Worm (Caenorhabditis elegans): ENCODE results near the gene col-177.
A peak's percentile ranks its signal among the peaks of the same experiment; 100 is the strongest.

The col-177 gene

DNA sequence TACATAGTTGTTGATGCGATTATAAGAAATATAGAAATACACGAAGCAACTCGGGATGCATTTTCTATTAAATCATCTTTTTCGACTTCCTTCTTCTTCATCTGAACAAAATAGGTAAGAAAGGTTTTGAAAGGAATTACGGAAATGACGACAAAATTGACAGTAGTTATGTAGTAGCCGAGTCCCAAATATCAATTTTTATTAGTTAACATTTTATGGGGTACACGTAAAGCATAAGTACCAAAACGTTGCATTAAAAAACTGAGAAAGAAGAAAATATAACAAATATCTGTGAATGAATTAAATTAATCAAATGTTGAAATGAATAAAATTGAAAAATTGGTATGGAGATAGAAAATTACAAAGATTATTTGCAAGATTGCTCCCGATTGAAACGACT lies at the start of gene col-177:
Gene col-177 (minus strand): TSS at position 101 of the 400 bp plus-strand sequence.
- no peak for TF ChIP-seq pha-4 (tag; optimal IDR thresholded peaks at IDR 0.05)

DNA sequence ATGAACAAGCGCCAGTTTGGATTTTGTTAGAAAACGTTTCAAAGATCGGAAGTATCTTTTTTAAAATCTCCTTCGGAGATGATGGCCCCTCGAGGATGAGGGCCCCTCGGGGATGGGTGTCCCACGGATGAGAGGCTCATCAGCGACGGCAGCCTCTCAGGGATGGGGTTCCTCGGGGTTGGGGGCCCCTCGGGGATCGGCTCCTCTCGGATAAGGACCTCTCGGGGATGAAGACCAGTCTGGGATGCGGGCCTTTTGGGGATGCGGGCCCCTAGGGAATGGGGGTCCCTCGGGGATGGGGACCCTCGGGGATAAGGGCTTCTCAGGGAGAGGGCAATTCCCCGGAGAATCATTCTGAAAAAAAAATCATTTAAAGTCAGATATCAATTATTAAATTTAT lies 48.7 kb upstream of the col-177 start:
- TF ChIP-seq ces-1 (GFP tag; optimal IDR thresholded peaks at IDR 0.05) (no peak), nhr-12 (tag; optimal IDR thresholded peaks at IDR 0.05) (no peak), nhr-28 (tag; optimal IDR thresholded peaks at IDR 0.05) (no peak), mep-1 (tag; optimal IDR thresholded peaks at IDR 0.05) (no peak), ceh-83 (GFP tag; optimal IDR thresholded peaks at IDR 0.05) (no peak), nhr-76 (tag; optimal IDR thresholded peaks at IDR 0.05) (no peak), zip-8 (tag; optimal IDR thresholded peaks at IDR 0.05) (no peak), ham-2 (GFP tag; optimal IDR thresholded peaks at IDR 0.05) (no peak), elt-3 (tag; optimal IDR thresholded peaks at IDR 0.05) (no peak), drap-1 (GFP tag; optimal IDR thresholded peaks at IDR 0.05) (no peak), sem-2 (GFP tag; optimal IDR thresholded peaks at IDR 0.05) (no peak), unc-120 (tag; optimal IDR thresholded peaks at IDR 0.05; ENCODE audit: poor library complexity, severe bottlenecking) (no peak), unc-39 (tag; optimal IDR thresholded peaks at IDR 0.05) (no peak)

DNA sequence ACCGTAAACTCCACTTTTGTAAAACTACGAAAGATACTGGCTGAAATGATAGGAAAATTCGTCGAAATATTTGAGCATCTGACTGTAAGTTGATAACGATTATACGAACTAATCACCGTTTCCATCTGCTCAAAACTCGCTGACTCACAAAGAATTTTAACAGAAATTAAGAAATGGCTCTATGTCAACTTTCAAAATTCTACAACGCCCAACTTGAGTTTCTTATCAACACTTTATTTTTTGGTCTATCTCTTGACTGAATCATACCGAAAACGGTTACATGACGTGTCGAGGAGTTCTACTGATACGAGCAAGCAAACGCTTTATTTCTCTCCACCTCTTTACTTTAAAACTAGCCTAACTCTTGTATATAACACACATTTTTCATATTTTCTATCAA lies 45.5 kb upstream of the col-177 start, which contains the start of gene clc-1:
Gene clc-1 (plus strand): TSS at position 264 of the 400 bp plus-strand sequence.
- TF ChIP-seq sptf-1 (tag; optimal IDR thresholded peaks at IDR 0.05) (no peak), sem-2 (GFP tag; optimal IDR thresholded peaks at IDR 0.05) (no peak), lin-13 (tag; optimal IDR thresholded peaks at IDR 0.05) (no peak), snpc-4 (tag; optimal IDR thresholded peaks at IDR 0.05) (no peak), nhr-12 (tag; optimal IDR thresholded peaks at IDR 0.05) (no peak)

DNA sequence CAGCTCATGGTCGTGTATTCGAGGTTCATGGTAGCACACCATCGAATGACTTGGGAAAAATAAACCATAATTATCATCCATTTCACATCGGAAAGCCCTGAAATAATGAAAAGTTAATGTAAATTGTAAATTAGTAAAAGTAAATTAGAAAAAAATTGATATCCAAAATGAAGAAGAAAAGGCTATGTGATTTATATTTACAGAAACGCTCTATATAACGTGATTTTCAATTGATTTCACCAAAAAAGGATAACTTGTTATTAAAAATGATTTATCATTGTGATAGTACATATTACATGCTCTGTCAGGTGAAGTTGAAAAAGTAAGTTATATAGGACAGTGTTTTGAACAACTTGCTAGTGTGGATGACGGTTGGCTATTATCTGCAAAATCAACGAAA lies 41.1 kb upstream of the col-177 start, which contains the start of gene C09F12.3:
Gene C09F12.3 (minus strand): TSS at position 101 of the 400 bp plus-strand sequence.
- TF ChIP-seq blmp-1 (tag; optimal IDR thresholded peaks at IDR 0.05) = no peak
- no peak for TF ChIP-seq lsy-2 (tag; optimal IDR thresholded peaks at IDR 0.05)
- TF ChIP-seq ceh-43 (GFP tag; optimal IDR thresholded peaks at IDR 0.05) = no peak
- TF ChIP-seq sptf-1 (tag; optimal IDR thresholded peaks at IDR 0.05) = no peak
- TF ChIP-seq mls-2 (tag; optimal IDR thresholded peaks at IDR 0.05) = no peak
- no peak for TF ChIP-seq nhr-28 (tag; optimal IDR thresholded peaks at IDR 0.05)
- TF ChIP-seq ztf-11 (tag; optimal IDR thresholded peaks at IDR 0.05) = no peak
- TF ChIP-seq sem-2 (GFP tag; optimal IDR thresholded peaks at IDR 0.05) = no peak

DNA sequence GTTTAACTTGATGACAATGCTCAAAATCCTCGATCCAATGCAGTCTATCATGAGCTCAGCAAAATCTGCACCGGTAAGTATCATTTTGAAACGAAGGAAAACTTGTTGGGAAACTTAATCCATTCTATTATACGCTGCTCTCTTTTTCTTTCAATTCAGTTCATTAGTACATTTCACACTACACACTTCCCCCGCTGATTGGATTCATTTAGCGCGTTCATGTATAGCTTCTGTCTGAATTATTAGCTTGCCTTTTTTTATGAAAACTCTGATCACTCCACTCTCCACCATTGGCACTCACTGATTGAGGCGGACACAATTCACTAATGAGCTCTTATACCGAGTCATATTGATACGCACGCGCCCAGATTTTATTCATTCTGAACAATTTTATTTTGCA lies 36.6 kb upstream of the col-177 start:
- TF ChIP-seq unc-120 (tag; optimal IDR thresholded peaks at IDR 0.05; ENCODE audit: poor library complexity, severe bottlenecking) = no peak
- peak; percentile 70 for TF ChIP-seq ces-1 (GFP tag; optimal IDR thresholded peaks at IDR 0.05)
- TF ChIP-seq mls-2 (tag; optimal IDR thresholded peaks at IDR 0.05) = no peak

DNA sequence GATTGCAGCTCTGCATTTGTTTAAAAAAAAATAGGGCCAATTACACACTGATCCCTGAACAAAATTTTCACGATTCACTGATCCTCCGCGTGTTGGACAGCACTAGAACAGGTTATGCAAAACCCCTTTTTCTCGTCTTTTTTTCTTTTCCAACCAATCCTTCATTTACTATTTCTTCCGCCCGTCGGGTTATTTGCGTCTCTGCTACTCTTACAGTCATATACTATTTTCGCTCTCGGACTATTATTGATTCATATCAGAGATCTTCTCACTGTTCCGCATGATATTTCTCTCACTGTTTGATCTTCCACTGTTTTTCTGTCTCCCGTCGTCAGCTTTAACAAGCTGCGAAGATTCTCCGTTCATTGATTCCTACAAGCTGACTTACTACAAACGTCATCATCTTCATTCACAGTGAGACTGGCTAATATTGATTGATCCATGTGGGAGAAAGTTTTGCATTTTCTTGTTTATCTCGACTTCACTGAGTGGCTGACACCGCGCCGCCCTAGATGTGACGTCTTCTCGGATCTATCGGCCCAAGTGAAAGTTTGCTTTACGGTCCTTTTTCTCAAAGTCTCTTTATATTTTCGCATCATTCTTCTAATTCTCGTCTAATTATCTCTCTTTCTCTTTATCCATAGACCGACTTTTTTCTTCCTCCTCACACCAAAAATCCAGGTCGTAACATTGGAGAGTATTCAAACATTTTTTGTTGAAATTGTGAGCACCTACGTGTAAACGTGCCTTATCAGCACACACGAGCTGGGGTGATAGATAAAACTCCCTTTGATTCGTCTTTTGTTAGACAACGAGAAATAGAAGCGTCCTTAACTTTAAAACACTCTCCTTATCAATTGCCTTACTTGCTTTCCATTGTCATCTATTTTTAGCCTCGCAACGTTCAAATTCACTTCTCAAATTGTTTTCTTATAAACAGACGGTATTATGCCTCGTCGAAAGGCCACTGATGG lies 34.8 kb upstream of the col-177 start:
- no peak for TF ChIP-seq bed-3 (GFP tag; optimal IDR thresholded peaks at IDR 0.05)
- TF ChIP-seq ham-2 (GFP tag; optimal IDR thresholded peaks at IDR 0.05) = peak; percentile 85
- TF ChIP-seq elt-1 (tag; optimal IDR thresholded peaks at IDR 0.05; ENCODE audit: borderline replicate concordance, insufficient read depth) = peak; percentile 48
- TF ChIP-seq blmp-1 (tag; optimal IDR thresholded peaks at IDR 0.05) = peak; percentile 76

DNA sequence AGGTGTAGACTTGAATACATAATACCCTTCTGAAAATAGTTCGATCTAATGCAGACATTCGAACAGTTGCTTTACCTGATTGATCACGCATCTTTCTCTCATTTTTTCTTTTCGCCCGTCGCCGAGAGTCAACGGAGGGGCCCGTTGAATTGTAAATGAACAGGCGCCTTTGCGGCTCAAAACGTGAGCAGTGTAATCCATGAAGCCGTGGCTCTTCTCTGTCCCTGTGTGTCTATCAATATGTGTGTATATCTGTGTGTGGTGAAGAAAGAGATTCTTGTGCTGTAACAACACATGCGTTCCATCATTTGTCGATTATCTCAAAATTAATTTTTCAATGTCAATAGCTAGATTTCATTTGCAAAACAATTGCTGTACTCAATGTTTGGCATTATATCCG lies 33.9 kb upstream of the col-177 start:
- TF ChIP-seq unc-120 (tag; optimal IDR thresholded peaks at IDR 0.05; ENCODE audit: poor library complexity, severe bottlenecking) (peak; percentile 83), elt-1 (tag; optimal IDR thresholded peaks at IDR 0.05; ENCODE audit: borderline replicate concordance, insufficient read depth) (no peak), unc-62 (GFP tag; optimal IDR thresholded peaks at IDR 0.05) (peak; percentile 88), hlh-1 (tag; optimal IDR thresholded peaks at IDR 0.05) (peak; percentile 98), M03D4.4 (tag; optimal IDR thresholded peaks at IDR 0.05) (peak; percentile 11)
